Worm (Caenorhabditis elegans) whole organism, dauer: ENCODE data around the gene ugt-7.

Experiments
- unc-62 ChIP-seq: sonication (generic microtip); optimal IDR thresholded peaks from 2 replicates; lab custom pipeline; 2017; ENCODE audit warnings: missing biosample characterization, missing genetic modification reagents, missing genetic modification characterization

Gene ugt-7

DNA sequence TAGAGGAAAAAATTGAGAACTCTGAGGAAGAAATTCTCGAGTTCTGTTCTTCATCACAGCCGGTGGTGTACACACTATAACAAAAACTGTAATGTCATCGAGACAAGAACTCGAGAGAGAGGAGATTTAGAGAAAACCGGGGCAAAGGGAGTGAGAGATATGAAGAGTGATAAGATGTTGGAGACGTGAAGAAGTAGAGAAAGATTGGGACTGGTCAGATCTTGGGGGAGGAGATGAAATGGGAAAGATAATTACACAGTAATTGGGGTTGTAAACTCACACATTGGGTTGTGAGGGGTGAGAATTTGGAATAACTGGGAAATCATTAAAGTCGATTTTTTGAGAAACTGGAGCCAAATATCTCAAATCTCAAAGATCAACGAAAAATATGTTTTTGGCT lies 34.6 kb downstream of the ugt-7 start:
- no peak for TF ChIP-seq unc-62 (GFP tag; lab: Kevin White, UChicago)

DNA sequence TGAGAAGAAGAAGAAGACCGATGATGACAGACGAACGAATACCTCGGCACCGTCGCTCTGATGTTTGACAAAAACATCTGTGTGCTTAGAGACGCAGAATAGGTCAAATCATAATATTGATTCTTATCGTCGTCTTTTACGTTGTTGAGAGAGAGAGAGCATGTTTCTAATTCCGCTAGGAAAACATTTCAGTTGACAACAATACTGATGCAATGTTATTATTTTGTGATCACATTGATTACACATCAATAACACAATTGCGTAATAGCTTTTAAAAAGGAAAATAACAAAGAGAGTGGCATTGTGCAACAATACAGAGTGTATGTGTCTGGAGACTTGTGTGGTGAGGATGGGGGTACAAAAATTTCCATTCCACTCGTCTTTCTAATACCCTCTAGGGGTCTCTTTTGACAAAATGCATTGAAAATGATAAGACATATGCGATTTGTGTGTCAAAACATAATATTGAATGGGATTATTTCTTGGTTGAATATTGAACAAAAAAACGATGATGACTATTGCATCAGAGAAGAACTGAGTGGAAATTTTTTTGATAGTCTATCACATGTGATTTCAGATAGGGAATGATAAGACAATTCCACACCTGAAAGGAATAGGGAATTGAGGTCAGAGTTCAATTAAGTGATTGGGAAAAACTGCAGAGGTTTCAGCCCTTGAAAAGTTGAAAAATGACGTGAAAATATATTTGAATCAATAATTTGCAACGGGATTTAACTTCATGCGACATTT lies 35.5 kb downstream of the ugt-7 start:
- TF ChIP-seq unc-62 (GFP tag; lab: Kevin White, UChicago) = no peak

DNA sequence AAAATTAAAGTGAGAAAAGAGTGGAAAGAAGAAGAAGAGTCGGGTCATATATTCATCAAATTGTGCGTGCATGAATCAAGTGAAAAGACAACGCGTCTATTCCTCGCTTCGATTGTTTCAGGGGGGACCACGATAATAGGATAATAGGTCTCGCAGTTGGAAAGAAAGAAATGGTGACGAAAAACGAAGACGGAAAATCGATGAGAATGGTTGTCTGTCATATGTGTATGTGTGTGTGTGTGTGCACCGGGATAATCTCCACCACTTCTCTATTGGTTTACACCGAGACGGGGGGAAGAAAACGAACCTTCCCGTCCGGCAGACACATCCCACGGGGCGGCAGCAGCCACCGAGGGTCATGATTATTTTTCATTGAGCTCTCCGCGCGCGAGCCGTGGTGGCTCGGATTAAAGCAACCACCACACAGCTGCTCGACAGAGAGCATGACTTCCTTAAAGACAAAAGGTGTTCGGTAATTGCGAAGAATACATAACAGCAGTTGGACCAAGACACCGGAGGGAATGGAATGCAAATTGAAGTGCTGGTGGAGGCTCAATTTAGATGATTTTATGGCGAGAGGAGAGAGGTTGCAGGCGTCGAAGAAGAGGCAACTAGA lies 36.2 kb downstream of the ugt-7 start:
- no peak for TF ChIP-seq unc-62 (GFP tag; lab: Kevin White, UChicago)

DNA sequence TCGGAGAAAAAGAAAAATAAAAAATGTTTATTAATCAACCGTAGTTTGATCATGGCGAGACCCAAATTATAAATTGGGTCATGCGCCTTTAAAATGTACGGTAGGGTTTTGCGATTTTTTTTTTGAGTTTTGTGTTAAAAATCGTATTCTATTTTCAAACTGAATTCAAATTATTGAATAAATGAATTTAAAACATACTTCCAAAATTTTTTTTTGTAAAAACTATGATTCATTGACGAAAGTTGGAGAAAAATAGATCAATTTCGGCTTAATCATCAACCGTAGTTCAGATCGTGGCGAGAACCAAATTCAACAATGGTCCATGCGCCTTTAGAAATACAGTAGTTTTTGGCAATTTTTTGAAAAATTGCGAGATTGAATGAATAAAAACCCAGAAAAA lies 36.8 kb downstream of the ugt-7 start:
- TF ChIP-seq unc-62 (GFP tag; lab: Kevin White, UChicago) = no peak

DNA sequence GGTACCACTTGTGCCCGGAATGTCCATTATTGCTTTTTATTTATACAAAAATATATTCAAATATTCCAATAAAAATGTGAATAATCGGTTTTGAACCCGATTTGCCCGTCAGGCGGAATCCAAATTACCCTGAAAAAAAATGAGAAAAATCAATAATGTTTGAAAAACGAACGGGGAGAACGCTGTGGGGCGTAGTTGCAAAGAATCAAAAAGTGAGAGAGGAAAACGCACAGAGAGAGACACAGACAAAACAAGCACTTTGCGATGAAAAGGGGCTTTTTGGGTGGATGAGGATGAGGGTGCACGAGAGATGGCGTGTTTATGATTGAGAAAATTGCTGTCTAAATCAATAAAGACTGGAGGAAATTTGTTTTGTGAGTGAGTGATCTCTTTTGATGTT lies 37.4 kb downstream of the ugt-7 start, which contains the start of gene tam-1:
Gene tam-1, minus strand, starts transcription at position 135 of the 400 bp plus-strand sequence.
- no peak for TF ChIP-seq unc-62 (GFP tag; lab: Kevin White, UChicago)

DNA sequence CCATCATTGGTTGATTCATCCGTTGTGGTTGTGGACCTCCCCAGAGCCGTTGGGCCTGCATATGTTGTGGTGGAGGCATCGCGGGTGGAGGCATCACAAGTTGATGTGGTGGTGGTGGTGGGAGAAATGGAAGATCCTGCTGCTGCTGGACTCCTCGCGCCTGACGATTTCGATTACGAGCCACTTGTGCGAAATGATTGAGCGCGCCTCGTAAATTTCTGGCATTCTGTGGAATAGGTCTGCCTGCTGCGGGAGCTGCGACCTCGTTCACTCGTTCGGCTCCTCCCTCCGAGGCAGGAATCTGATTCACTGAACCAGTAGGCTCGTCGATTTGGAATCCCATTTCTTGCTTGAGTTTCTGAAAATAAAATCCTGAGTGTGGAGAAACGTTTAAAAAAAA lies 39.7 kb downstream of the ugt-7 start:
- TF ChIP-seq unc-62 (GFP tag; lab: Kevin White, UChicago) = no peak

DNA sequence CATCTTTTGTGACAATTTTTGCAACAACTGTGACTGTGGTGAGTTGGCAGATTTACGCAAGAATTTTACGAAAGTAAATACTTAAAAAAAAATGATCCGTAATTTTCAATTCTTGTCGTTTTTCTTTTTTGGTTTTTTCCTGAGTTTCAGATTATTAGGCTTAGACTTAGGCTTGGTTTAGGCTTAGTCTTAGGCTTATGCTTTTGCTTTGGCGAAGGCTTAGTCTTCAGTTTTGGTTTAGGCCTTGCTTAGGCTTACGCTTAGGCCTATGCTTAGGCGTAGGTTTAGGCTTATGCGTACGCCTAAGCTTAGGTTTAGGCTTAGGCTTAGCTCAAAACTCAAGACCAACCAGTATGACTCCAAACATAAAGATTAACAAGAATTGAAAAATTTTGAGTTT lies 42.7 kb downstream of the ugt-7 start:
- TF ChIP-seq unc-62 (GFP tag; lab: Kevin White, UChicago) = no peak

DNA sequence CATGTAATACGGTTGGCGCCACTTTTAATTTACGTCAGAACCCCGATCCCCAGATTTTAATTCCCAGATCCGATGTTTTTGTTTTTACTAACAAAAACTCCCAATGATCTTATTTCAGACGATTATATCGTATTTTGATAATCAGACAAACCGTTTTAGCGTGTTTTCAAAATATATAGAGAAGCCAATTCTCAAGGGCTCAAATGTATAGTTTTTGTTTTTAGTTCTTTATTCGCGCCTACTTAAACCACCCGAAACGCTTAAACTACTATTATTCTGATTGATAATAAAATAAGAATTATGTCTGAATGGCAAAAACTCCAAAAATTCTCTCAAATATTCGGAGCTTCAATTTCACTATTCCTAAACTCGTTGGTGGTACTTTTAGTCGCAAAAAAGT lies 43.8 kb downstream of the ugt-7 start, which contains the start of gene str-208:
Gene str-208, plus strand, starts transcription at position 301 of the 400 bp plus-strand sequence.
- no peak for TF ChIP-seq unc-62 (GFP tag; lab: Kevin White, UChicago)

DNA sequence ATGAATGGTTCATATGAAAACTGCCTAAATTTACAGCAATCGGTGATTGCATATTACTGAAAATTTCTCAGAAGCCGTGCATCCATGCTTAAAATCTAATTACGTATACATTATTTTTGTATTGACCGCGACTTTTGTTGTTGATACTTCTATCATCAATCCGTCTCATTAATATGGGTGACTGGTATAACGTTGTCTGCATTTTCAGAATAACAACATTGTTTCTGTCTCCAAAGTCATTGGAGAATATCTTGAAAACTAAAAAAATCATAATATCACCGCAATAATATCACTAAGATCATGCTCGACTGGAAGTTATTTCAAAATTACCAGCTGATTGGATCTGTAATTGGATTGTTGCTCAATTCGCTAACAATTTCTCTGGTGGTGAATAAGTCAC lies 48.9 kb downstream of the ugt-7 start, which contains the start of gene str-207:
Gene str-207, plus strand, starts transcription at position 301 of the 400 bp plus-strand sequence.
- no peak for TF ChIP-seq unc-62 (GFP tag; lab: Kevin White, UChicago)

DNA sequence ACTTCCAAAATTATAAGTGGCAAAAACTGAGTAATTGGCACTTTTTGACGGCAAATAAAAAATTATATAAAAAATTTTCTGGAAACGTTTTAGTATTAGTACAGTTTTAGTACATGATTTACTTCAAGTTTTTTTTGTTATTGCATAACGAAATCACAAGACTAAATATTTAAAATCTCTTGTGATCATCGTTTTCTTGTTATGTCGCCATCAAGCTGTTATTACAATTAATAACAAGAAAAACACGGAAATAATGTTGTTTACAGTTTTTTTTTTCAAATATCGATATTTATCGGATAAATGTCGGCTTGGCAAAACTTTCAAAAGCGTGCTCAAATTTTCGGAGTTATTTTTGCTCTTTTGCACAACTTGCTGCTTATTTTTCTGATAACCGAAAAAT lies 51.7 kb downstream of the ugt-7 start, which contains the start of gene str-209:
Gene str-209, plus strand, starts transcription at position 301 of the 400 bp plus-strand sequence.
- no peak for TF ChIP-seq unc-62 (GFP tag; lab: Kevin White, UChicago)
